Fruit fly (Drosophila melanogaster) whole organism, prepupa: ENCODE measurements around the gene SkpD.

ENCODE experiments used
- CG32006 ChIP-seq: fragments of 200-800 bp; sonication (Bioruptor generic); optimal IDR thresholded peaks from 3 replicates; lab custom pipeline; 2017; ENCODE audit warnings: missing biosample characterization, mild to moderate bottlenecking, missing genetic modification characterization
- CG6854 ChIP-seq: fragments of 200-800 bp; sonication (Bioruptor generic); optimal IDR thresholded peaks from 2 replicates; lab custom pipeline; 2017; ENCODE audit warnings: missing biosample characterization, mild to moderate bottlenecking, missing genetic modification characterization

DNA sequence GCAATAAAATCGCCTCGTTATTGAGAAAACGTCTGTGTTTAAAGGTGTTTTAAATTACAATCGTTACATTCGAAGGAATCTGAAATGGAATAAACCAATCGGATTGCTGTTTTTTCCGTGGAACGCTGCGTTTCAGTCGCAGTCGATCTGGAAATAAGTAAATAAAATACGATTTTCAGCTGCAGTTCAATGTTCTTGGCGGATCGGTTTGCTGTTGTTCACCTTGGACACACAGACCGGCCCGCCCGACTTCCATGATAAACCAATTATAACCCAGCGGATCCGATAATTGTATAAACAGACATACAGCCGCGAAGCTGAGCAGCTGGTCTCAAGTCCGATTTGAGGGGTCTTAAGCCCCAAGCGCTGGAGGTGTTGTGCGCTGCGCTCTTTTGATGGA lies 27.8 kb downstream of the SkpD start:
- TF ChIP-seq CG6854 (GFP tag; lab: Kevin White, UChicago) (no peak), CG32006 (GFP tag; lab: Kevin White, UChicago) (no peak)
